Worm (Caenorhabditis elegans) whole organism, late embryonic: ENCODE data around the gene F11A10.5.

Experiments
- Y22D7AL.16 ChIP-seq: sonication (generic microtip); optimal IDR thresholded peaks from 2 replicates; lab custom pipeline; 2016; ENCODE audit warnings: missing genetic modification characterization, missing compliant biosample characterization
- dve-1 ChIP-seq: sonication (generic microtip); optimal IDR thresholded peaks from 2 replicates; lab custom pipeline; 2017; ENCODE audit warnings: antibody characterized with exemption, mild to moderate bottlenecking, missing genetic modification characterization, missing compliant biosample characterization
- fkh-10 ChIP-seq: fragments of 150-350 bp; optimal IDR thresholded peaks from 2 replicates; lab custom pipeline; 2014; ENCODE audit warnings: missing biosample characterization, missing genetic modification reagents, missing genetic modification characterization
- fkh-6 ChIP-seq: sonication (generic microtip); optimal IDR thresholded peaks from 2 replicates; lab custom pipeline; 2016; ENCODE audit warnings: missing genetic modification characterization, missing compliant biosample characterization
- hlh-13 ChIP-seq: fragments of 200-800 bp; sonication (Bioruptor generic); optimal IDR thresholded peaks from 2 replicates; lab custom pipeline; 2018; ENCODE audit warnings: mild to moderate bottlenecking, missing genetic modification characterization, missing compliant biosample characterization
- hlh-15 ChIP-seq: sonication (generic microtip); optimal IDR thresholded peaks from 2 replicates; lab custom pipeline; 2016; ENCODE audit warnings: missing genetic modification characterization, missing compliant biosample characterization
- hlh-30 ChIP-seq: sonication (generic microtip); optimal IDR thresholded peaks from 2 replicates; lab custom pipeline; 2017; ENCODE audit warnings: antibody characterized with exemption, missing genetic modification characterization, missing compliant biosample characterization; ENCODE audit not compliant: insufficient read depth
- lin-11 ChIP-seq: fragments of 200-800 bp; sonication (Bioruptor generic); optimal IDR thresholded peaks from 2 replicates; lab custom pipeline; 2018; ENCODE audit warnings: mild to moderate bottlenecking, missing genetic modification characterization, missing compliant biosample characterization
- nfya-1 ChIP-seq: sonication (generic microtip); optimal IDR thresholded peaks from 2 replicates; lab custom pipeline; 2017; ENCODE audit warnings: missing genetic modification characterization, mild to moderate bottlenecking, missing compliant biosample characterization, antibody characterized with exemption, moderate library complexity
- nhr-11 ChIP-seq: fragments of 150-350 bp; optimal IDR thresholded peaks from 2 replicates; lab custom pipeline; 2014; ENCODE audit warnings: missing biosample characterization, missing genetic modification characterization
- pha-4 ChIP-seq: fragments of 150-350 bp; optimal IDR thresholded peaks from 2 replicates; lab custom pipeline; 2018; ENCODE audit warnings: missing biosample characterization, missing genetic modification reagents, missing genetic modification characterization
- sox-2 ChIP-seq: fragments of 200-800 bp; sonication (Bioruptor generic); IDR thresholded peaks from 2 replicates; pipeline ENCODE4 v1.3.6; 2022; ENCODE audit warnings: missing genetic modification reagents, missing genetic modification characterization, missing compliant biosample characterization
- tbx-2 ChIP-seq: sonication (generic microtip); optimal IDR thresholded peaks from 2 replicates; lab custom pipeline; 2016; ENCODE audit warnings: missing genetic modification characterization, missing compliant biosample characterization

DNA sequence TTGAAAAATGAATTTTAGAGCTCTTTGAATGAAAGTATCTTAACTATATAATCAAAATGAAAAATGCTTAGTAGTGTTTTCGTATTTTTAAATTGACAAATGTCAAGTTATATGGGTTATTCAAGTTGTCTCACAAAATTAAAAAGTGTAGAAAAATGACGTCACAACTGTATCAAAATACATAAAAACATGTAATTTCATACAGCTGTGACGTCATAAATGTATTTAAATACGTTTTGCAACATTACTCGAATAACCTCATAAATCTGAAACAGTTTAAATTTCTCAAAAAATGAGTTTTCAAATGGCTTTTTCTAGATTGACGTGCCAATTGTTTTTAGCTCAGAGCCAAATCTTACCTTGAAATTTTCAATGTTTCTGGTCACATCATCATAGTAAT, 15.8 kb downstream of the F11A10.5 start:
- TF ChIP-seq sox-2 = no peak
- no peak for TF ChIP-seq hlh-30
- no peak for TF ChIP-seq dve-1
- TF ChIP-seq hlh-15 = no peak
- no peak for TF ChIP-seq pha-4
- no peak for TF ChIP-seq nhr-11 (tag; lab: Kevin White, UChicago)
- TF ChIP-seq Y22D7AL.16 (tag; lab: Kevin White, UChicago) = no peak
- TF ChIP-seq nfya-1 (tag; lab: Kevin White, UChicago) = no peak
- TF ChIP-seq fkh-10 (GFP tag; lab: Kevin White, UChicago) = no peak
- TF ChIP-seq tbx-2 (tag; lab: Kevin White, UChicago) = no peak
- TF ChIP-seq fkh-6 (tag; lab: Kevin White, UChicago) = no peak
- no peak for TF ChIP-seq lin-11 (tag; lab: Kevin White, UChicago)
- TF ChIP-seq hlh-13 (GFP tag; lab: Kevin White, UChicago) = no peak
